In genomic region chrX:1387149-1387752, dm6 we compare ENCODE assay signal across 4 fruit fly cellular contexts.
TF ChIP-seq lines count a peak whose summit lies in the region.

No protein-coding gene starts in this region.

- no peak for TF ChIP-seq CTCF in whole organism, embryonic (GFP tag; optimal IDR thresholded peaks at IDR 0.05; lab: Kevin White, UChicago)

TF ChIP-seq in whole organism, adult, 20 proteins besides CTCF, POLR2A, EP300 and RAD21:
- TF ChIP-seq tj (GFP tag; optimal IDR thresholded peaks at IDR 0.05; lab: Kevin White, UChicago) (peak; percentile 64), bab1 (GFP tag; optimal IDR thresholded peaks at IDR 0.05; lab: Kevin White, UChicago) (no peak), cnc (optimal IDR thresholded peaks at IDR 0.05; lab: Kevin White, UChicago) (no peak), Crg-1 (GFP tag; optimal IDR thresholded peaks at IDR 0.05; lab: Kevin White, UChicago) (no peak), CG12768 (GFP tag; optimal IDR thresholded peaks at IDR 0.05; lab: Kevin White, UChicago) (peak; percentile 16), CG7101 (tag; optimal IDR thresholded peaks at IDR 0.05; lab: Kevin White, UChicago) (no peak), pad (GFP tag; optimal IDR thresholded peaks at IDR 0.05; lab: Kevin White, UChicago) (peak; percentile 8), Mnt (GFP tag; optimal IDR thresholded peaks at IDR 0.05; lab: Kevin White, UChicago) (peak; percentile 31), ovo (GFP tag; optimal IDR thresholded peaks at IDR 0.05; lab: Kevin White, UChicago) (no peak), CG1620 (GFP tag; optimal IDR thresholded peaks at IDR 0.05; lab: Kevin White, UChicago) (no peak), CG11617 (GFP tag; optimal IDR thresholded peaks at IDR 0.05; lab: Kevin White, UChicago) (no peak), CG5204 (GFP tag; optimal IDR thresholded peaks at IDR 0.05; lab: Kevin White, UChicago) (no peak)

TF ChIP-seq in whole organism, embryonic, 481 proteins besides CTCF, POLR2A, EP300 and RAD21 (continues in another document):
- TF ChIP-seq MBD-R2 (GFP tag; IDR thresholded peaks at IDR 0.05; lab: Robert Waterston, UW) (no peak), Side (GFP tag; optimal IDR thresholded peaks at IDR 0.05; lab: Kevin White, UChicago) (no peak), NfI (GFP tag; optimal IDR thresholded peaks at IDR 0.05; lab: Kevin White, UChicago) (peak; percentile 5), bcd (GFP tag; optimal IDR thresholded peaks at IDR 0.05; lab: Kevin White, UChicago) (no peak), CG12659 (GFP tag; optimal IDR thresholded peaks at IDR 0.05; lab: Kevin White, UChicago) (peak; percentile 10), Drgx (GFP tag; IDR thresholded peaks at IDR 0.05; lab: Robert Waterston, UW) (no peak), ATbp (GFP tag; optimal IDR thresholded peaks at IDR 0.05; lab: Kevin White, UChicago) (peak; percentile 53), pho (GFP tag; optimal IDR thresholded peaks at IDR 0.05; lab: Kevin White, UChicago) (no peak), Lpt (GFP tag; optimal IDR thresholded peaks at IDR 0.05; lab: Kevin White, UChicago) (no peak), ewg (GFP tag; optimal IDR thresholded peaks at IDR 0.05; lab: Kevin White, UChicago) (no peak), CG2678 (tag; optimal IDR thresholded peaks at IDR 0.05; lab: Kevin White, UChicago) (peak; percentile 35), dpn (GFP tag; optimal IDR thresholded peaks at IDR 0.05; lab: Kevin White, UChicago) (no peak), hb (GFP tag; IDR thresholded peaks at IDR 0.05; lab: Robert Waterston, UW; ENCODE audit: partially characterized antibody) (no peak), Rfx (GFP tag; IDR thresholded peaks at IDR 0.05; lab: Robert Waterston, UW) (no peak), H15 (GFP tag; IDR thresholded peaks at IDR 0.05; lab: Robert Waterston, UW) (no peak), Usf (GFP tag; optimal IDR thresholded peaks at IDR 0.05; lab: Kevin White, UChicago) (no peak), ara (GFP tag; IDR thresholded peaks at IDR 0.05; lab: Robert Waterston, UW) (no peak), Meics (GFP tag; optimal IDR thresholded peaks at IDR 0.05; lab: Kevin White, UChicago) (no peak), eyg (GFP tag; optimal IDR thresholded peaks at IDR 0.05; lab: Kevin White, UChicago) (no peak), Sry-β (GFP tag; optimal IDR thresholded peaks at IDR 0.05; lab: Kevin White, UChicago) (peak; percentile 15), CG11093 (GFP tag; IDR thresholded peaks at IDR 0.05; lab: Robert Waterston, UW) (no peak), fd3F (GFP tag; optimal IDR thresholded peaks at IDR 0.05; lab: Kevin White, UChicago) (no peak), CG12942 (GFP tag; optimal IDR thresholded peaks at IDR 0.05; lab: Kevin White, UChicago) (no peak), ken (GFP tag; IDR thresholded peaks at IDR 0.05; lab: Robert Waterston, UW) (no peak), HmgD (GFP tag; optimal IDR thresholded peaks at IDR 0.05; lab: Kevin White, UChicago) (no peak), pzg (GFP tag; optimal IDR thresholded peaks at IDR 0.05; lab: Kevin White, UChicago) (no peak), CG6689 (GFP tag; IDR thresholded peaks at IDR 0.05; lab: Robert Waterston, UW) (no peak), NFAT (GFP tag; IDR thresholded peaks at IDR 0.05; lab: Robert Waterston, UW) (no peak), CG12071 (GFP tag; optimal IDR thresholded peaks at IDR 0.05; lab: Kevin White, UChicago) (peak; percentile 52)

TF ChIP-seq in whole organism, prepupa, 60 proteins besides CTCF, POLR2A, EP300 and RAD21:
- TF ChIP-seq svp (GFP tag; lab: Kevin White, UChicago) (peak; percentile 75), Eip93F (GFP tag; optimal IDR thresholded peaks at IDR 0.05; lab: Kevin White, UChicago) (peak; percentile 60), achi (GFP tag; optimal IDR thresholded peaks at IDR 0.05; lab: Kevin White, UChicago) (no peak), fkh (GFP tag; optimal IDR thresholded peaks at IDR 0.05; lab: Kevin White, UChicago) (peak; percentile 90), fd59A (GFP tag; optimal IDR thresholded peaks at IDR 0.05; lab: Kevin White, UChicago) (no peak), vri (GFP tag; optimal IDR thresholded peaks at IDR 0.05; lab: Kevin White, UChicago) (peak; percentile 19)

TF ChIP-seq in whole organism, wandering third instar larva, 38 proteins besides CTCF, POLR2A, EP300 and RAD21:
- no peak for TF ChIP-seq Vsx2 (GFP tag; optimal IDR thresholded peaks at IDR 0.05; lab: Kevin White, UChicago; ENCODE audit: partially characterized antibody)
- TF ChIP-seq ey (GFP tag; optimal IDR thresholded peaks at IDR 0.05; lab: Kevin White, UChicago) = no peak
- no peak for TF ChIP-seq Dif (GFP tag; optimal IDR thresholded peaks at IDR 0.05; lab: Kevin White, UChicago; ENCODE audit: partially characterized antibody)
- TF ChIP-seq dsf (GFP tag; optimal IDR thresholded peaks at IDR 0.05; lab: Kevin White, UChicago; ENCODE audit: borderline replicate concordance) = no peak
- TF ChIP-seq pan (optimal IDR thresholded peaks at IDR 0.05; lab: Kevin White, UChicago) = no peak
- no peak for TF ChIP-seq Dfd (GFP tag; optimal IDR thresholded peaks at IDR 0.05; lab: Kevin White, UChicago)
- TF ChIP-seq h (GFP tag; optimal IDR thresholded peaks at IDR 0.05; lab: Kevin White, UChicago) = peak; percentile 50
- no peak for TF ChIP-seq Rel (GFP tag; optimal IDR thresholded peaks at IDR 0.05; lab: Kevin White, UChicago)
- TF ChIP-seq Rel (tag; optimal IDR thresholded peaks at IDR 0.05; lab: Kevin White, UChicago) = peak; percentile 81
- TF ChIP-seq dmrt93B (GFP tag; optimal IDR thresholded peaks at IDR 0.05; lab: Kevin White, UChicago) = no peak
- TF ChIP-seq Jra (GFP tag; optimal IDR thresholded peaks at IDR 0.05; lab: Kevin White, UChicago) = no peak
- no peak for TF ChIP-seq sage (GFP tag; optimal IDR thresholded peaks at IDR 0.05; lab: Kevin White, UChicago)
- no peak for TF ChIP-seq Hr78 (GFP tag; optimal IDR thresholded peaks at IDR 0.05; lab: Kevin White, UChicago)
- TF ChIP-seq Hnf4 (GFP tag; optimal IDR thresholded peaks at IDR 0.05; lab: Kevin White, UChicago) = no peak
- no peak for TF ChIP-seq HLH106 (tag; optimal IDR thresholded peaks at IDR 0.05; lab: Kevin White, UChicago)
- no peak for TF ChIP-seq GATAd (GFP tag; optimal IDR thresholded peaks at IDR 0.05; lab: Kevin White, UChicago)
